Worm (Caenorhabditis elegans) whole organism, early embryonic: Measurements from ENCODE around the gene F08F3.8.

Source experiments
- B0310.2 ChIP-seq: sonication (generic microtip); optimal IDR thresholded peaks from 2 replicates; lab custom pipeline; 2016; ENCODE audit warnings: mild to moderate bottlenecking, missing genetic modification characterization, missing compliant biosample characterization
- F13C5.2 ChIP-seq: sonication (generic microtip); optimal IDR thresholded peaks from 2 replicates; lab custom pipeline; 2017; ENCODE audit warnings: mild to moderate bottlenecking, missing genetic modification characterization, inconsistent platforms, missing compliant biosample characterization
- aly-1 ChIP-seq: sonication (generic microtip); optimal IDR thresholded peaks from 2 replicates; lab custom pipeline; 2016; ENCODE audit warnings: missing genetic modification characterization, missing compliant biosample characterization
- ama-1 ChIP-seq: fragments of 150-350 bp; optimal IDR thresholded peaks from 2 replicates; lab custom pipeline; 2014
- ceh-36 ChIP-seq: sonication (generic microtip); optimal IDR thresholded peaks from 2 replicates; lab custom pipeline; 2016; ENCODE audit warnings: missing genetic modification characterization, inconsistent platforms, missing compliant biosample characterization
- flt-1 ChIP-seq: fragments of 200-800 bp; sonication (Bioruptor generic); IDR thresholded peaks from 2 replicates; pipeline ENCODE4 v1.3.6; 2022; ENCODE audit warnings: missing genetic modification characterization, missing compliant biosample characterization
- hmbx-1 ChIP-seq: sonication (generic microtip); optimal IDR thresholded peaks from 2 replicates; lab custom pipeline; 2016; ENCODE audit warnings: mild to moderate bottlenecking, missing genetic modification characterization, missing compliant biosample characterization
- hmg-4 ChIP-seq: fragments of 200-800 bp; sonication (Bioruptor generic); optimal IDR thresholded peaks from 2 replicates; lab custom pipeline; 2018; ENCODE audit warnings: mild to moderate bottlenecking, missing genetic modification characterization, missing compliant biosample characterization
- hnd-1 ChIP-seq: sonication (generic microtip); optimal IDR thresholded peaks from 2 replicates; lab custom pipeline; 2016; ENCODE audit warnings: missing genetic modification characterization, missing compliant biosample characterization
- pes-1 ChIP-seq: fragments of 200-800 bp; sonication (Bioruptor generic); IDR thresholded peaks from 2 replicates; pipeline ENCODE4 v1.3.6; 2022; ENCODE audit warnings: missing genetic modification reagents, missing genetic modification characterization, missing compliant biosample characterization
- scrt-1 ChIP-seq: fragments of 200-800 bp; sonication (Bioruptor generic); IDR thresholded peaks from 2 replicates; pipeline ENCODE4 v1.3.6; 2022; ENCODE audit warnings: missing genetic modification characterization, missing compliant biosample characterization
- tbx-37 ChIP-seq: fragments of 200-800 bp; sonication (Bioruptor generic); conservative IDR thresholded peaks from 2 replicates; pipeline ENCODE4 v1.3.6; 2022; ENCODE audit warnings: missing genetic modification reagents, missing genetic modification characterization, missing compliant biosample characterization
- tra-4 ChIP-seq: sonication (generic microtip); optimal IDR thresholded peaks from 2 replicates; lab custom pipeline; 2017; ENCODE audit warnings: missing genetic modification characterization, missing compliant biosample characterization

DNA sequence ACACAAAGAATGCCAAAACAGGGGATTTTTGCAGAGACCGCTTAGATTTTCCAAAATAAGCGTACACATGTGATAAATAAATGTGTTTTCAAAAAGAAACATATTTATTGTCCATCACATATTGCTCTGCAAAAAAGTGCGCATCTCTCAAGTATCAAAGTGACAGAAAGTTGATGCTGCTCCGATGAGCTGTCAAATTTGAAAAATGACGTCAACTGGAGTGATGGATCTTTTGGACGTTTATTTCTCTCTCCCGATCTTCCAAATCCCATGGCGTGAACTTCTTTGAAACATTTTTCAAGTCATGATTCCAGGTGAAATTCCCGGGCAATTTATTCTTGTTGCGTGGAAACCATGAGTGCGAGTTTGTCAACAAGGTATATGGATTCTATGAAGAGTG lies 23.5 kb downstream of the F08F3.8 start:
- TF ChIP-seq tra-4 (tag; lab: Kevin White, UChicago) (no peak), ama-1 (lab: Kevin White, UChicago) (no peak), hnd-1 (tag; lab: Kevin White, UChicago) (no peak), ceh-36 (tag; lab: Kevin White, UChicago) (no peak), hmbx-1 (tag; lab: Kevin White, UChicago) (no peak), flt-1 (GFP tag; lab: Robert Waterston, UW) (no peak), tbx-37 (no peak), hmg-4 (GFP tag; lab: Kevin White, UChicago) (no peak), pes-1 (GFP tag; lab: Robert Waterston, UW) (no peak), scrt-1 (GFP tag; lab: Robert Waterston, UW) (no peak), aly-1 (tag; lab: Kevin White, UChicago) (no peak), F13C5.2 (no peak), B0310.2 (no peak)
